Fruit fly (Drosophila melanogaster) whole organism, embryonic: Measurements from ENCODE around the gene Cyp4d21.

ENCODE experiments used
- B-H1 ChIP-seq: fragments of 200-800 bp; sonication (Bioruptor generic); IDR thresholded peaks from 3 replicates; pipeline ENCODE4 v1.3.6; 2022; ENCODE audit warnings: missing biosample characterization, missing genetic modification characterization
- Blimp-1 ChIP-seq: fragments of 200-800 bp; sonication (Bioruptor generic); optimal IDR thresholded peaks from 3 replicates; lab custom pipeline; 2018; ENCODE audit warnings: missing biosample characterization, missing genetic modification characterization, mild to moderate bottlenecking, moderate library complexity, missing genetic modification reagents
- BtbVII ChIP-seq: fragments of 200-800 bp; sonication (Bioruptor generic); optimal IDR thresholded peaks from 3 replicates; lab custom pipeline; 2017; ENCODE audit warnings: missing biosample characterization, mild to moderate bottlenecking, missing genetic modification characterization
- CG10321 ChIP-seq: fragments of 200-800 bp; sonication (Bioruptor generic); IDR thresholded peaks from 2 replicates; pipeline ENCODE4 v1.3.6; 2022; ENCODE audit warnings: missing biosample characterization, missing genetic modification characterization
- CG10543 ChIP-seq: fragments of 200-800 bp; sonication (Bioruptor generic); optimal IDR thresholded peaks from 3 replicates; lab custom pipeline; 2017; ENCODE audit warnings: missing biosample characterization, mild to moderate bottlenecking, missing genetic modification characterization, moderate library complexity
- CG17328 ChIP-seq: fragments of 200-800 bp; sonication (Bioruptor generic); IDR thresholded peaks from 2 replicates; pipeline ENCODE4 v1.3.6; 2022; ENCODE audit warnings: missing biosample characterization, missing genetic modification characterization
- CG17612 ChIP-seq: fragments of 200-800 bp; sonication (Bioruptor generic); IDR thresholded peaks from 2 replicates; pipeline ENCODE4 v1.3.6; 2022; ENCODE audit warnings: missing biosample characterization, missing genetic modification characterization
- CG17912 ChIP-seq: fragments of 200-800 bp; sonication (Bioruptor generic); optimal IDR thresholded peaks from 2 replicates; lab custom pipeline; 2018; ENCODE audit warnings: missing biosample characterization, mild to moderate bottlenecking, missing genetic modification characterization
- CG18262 ChIP-seq: fragments of 200-800 bp; optimal IDR thresholded peaks from 3 replicates; lab custom pipeline; 2019; ENCODE audit warnings: missing biosample characterization, mild to moderate bottlenecking, missing genetic modification characterization, moderate library complexity
- CG2116 ChIP-seq: fragments of 200-800 bp; sonication (Bioruptor generic); optimal IDR thresholded peaks from 3 replicates; lab custom pipeline; 2018; ENCODE audit warnings: missing biosample characterization, mild to moderate bottlenecking, missing genetic modification characterization
- CG2120 ChIP-seq: fragments of 200-800 bp; sonication (Bioruptor generic); optimal IDR thresholded peaks from 3 replicates; lab custom pipeline; 2016; ENCODE audit warnings: missing biosample characterization, missing genetic modification characterization
- CG3281 ChIP-seq: fragments of 200-800 bp; sonication (Bioruptor generic); optimal IDR thresholded peaks from 3 replicates; lab custom pipeline; 2017; ENCODE audit warnings: missing biosample characterization, mild to moderate bottlenecking, missing genetic modification characterization
- CG3847 ChIP-seq: fragments of 200-800 bp; sonication (Bioruptor generic); IDR thresholded peaks from 2 replicates; pipeline ENCODE4 v1.3.6; 2022; ENCODE audit warnings: missing biosample characterization, missing genetic modification characterization
- CG42726 ChIP-seq: fragments of 200-800 bp; sonication (Bioruptor generic); IDR thresholded peaks from 2 replicates; pipeline ENCODE4 v1.3.6; 2022; ENCODE audit warnings: missing biosample characterization, missing genetic modification characterization; ENCODE audit not compliant: partially characterized antibody
- CG5180 ChIP-seq: fragments of 200-800 bp; sonication (Bioruptor generic); optimal IDR thresholded peaks from 3 replicates; lab custom pipeline; 2017; ENCODE audit warnings: missing biosample characterization, missing genetic modification characterization, mild to moderate bottlenecking, moderate library complexity, missing genetic modification reagents
- CG6175 ChIP-seq: fragments of 200-800 bp; sonication (Bioruptor generic); IDR thresholded peaks from 3 replicates; pipeline ENCODE4 v1.3.6; 2022; ENCODE audit warnings: missing biosample characterization, missing genetic modification characterization
- CG7357 ChIP-seq: fragments of 200-800 bp; sonication (Bioruptor generic); IDR thresholded peaks from 3 replicates; pipeline ENCODE4 v1.3.6; 2022; ENCODE audit warnings: missing biosample characterization, missing genetic modification characterization
- CG8359 ChIP-seq: fragments of 200-800 bp; sonication (Bioruptor generic); optimal IDR thresholded peaks from 2 replicates; lab custom pipeline; 2017; ENCODE audit warnings: missing biosample characterization, mild to moderate bottlenecking, missing genetic modification characterization, borderline replicate concordance
- CG9609 ChIP-seq: fragments of 200-800 bp; sonication (Bioruptor generic); optimal IDR thresholded peaks from 3 replicates; lab custom pipeline; 2016; ENCODE audit warnings: missing biosample characterization, missing genetic modification characterization
- D19A ChIP-seq: fragments of 200-800 bp; optimal IDR thresholded peaks from 3 replicates; lab custom pipeline; 2019; ENCODE audit warnings: missing biosample characterization, mild to moderate bottlenecking, missing genetic modification characterization, moderate library complexity
- Dek ChIP-seq: fragments of 200-800 bp; sonication (Bioruptor generic); optimal IDR thresholded peaks from 3 replicates; lab custom pipeline; 2019; ENCODE audit warnings: missing biosample characterization, mild to moderate bottlenecking, missing genetic modification characterization, moderate library complexity
- Doc2 ChIP-seq: fragments of 200-800 bp; sonication (Bioruptor generic); IDR thresholded peaks from 2 replicates; pipeline ENCODE4 v1.3.6; 2022; ENCODE audit warnings: missing biosample characterization, missing genetic modification characterization
- Dref ChIP-seq: fragments of 200-800 bp; sonication (Bioruptor generic); IDR thresholded peaks from 2 replicates; pipeline ENCODE4 v1.3.6; 2022; ENCODE audit warnings: missing biosample characterization, missing genetic modification characterization
- HLHmδ ChIP-seq: fragments of 200-800 bp; sonication (Bioruptor generic); optimal IDR thresholded peaks from 2 replicates; lab custom pipeline; 2018; ENCODE audit warnings: missing biosample characterization, mild to moderate bottlenecking, missing genetic modification characterization, moderate library complexity
- Kr ChIP-seq: fragments of 200-800 bp; sonication (Bioruptor generic); optimal IDR thresholded peaks from 2 replicates; lab custom pipeline; 2017; ENCODE audit warnings: missing biosample characterization, mild to moderate bottlenecking, missing genetic modification characterization
- Lhr ChIP-seq: fragments of 200-800 bp; sonication (Bioruptor generic); optimal IDR thresholded peaks from 3 replicates; lab custom pipeline; 2017; ENCODE audit warnings: mild to moderate bottlenecking, missing biosample characterization, missing genetic modification reagents, missing genetic modification characterization
- MBD-R2 ChIP-seq: fragments of 200-800 bp; sonication (Bioruptor generic); IDR thresholded peaks from 2 replicates; pipeline ENCODE4 v1.3.6; 2022; ENCODE audit warnings: missing biosample characterization, missing genetic modification characterization
- NK7.1 ChIP-seq: fragments of 200-800 bp; sonication (Bioruptor generic); optimal IDR thresholded peaks from 3 replicates; lab custom pipeline; 2016; ENCODE audit warnings: missing biosample characterization, missing genetic modification characterization
- Opbp ChIP-seq: fragments of 200-800 bp; sonication (Bioruptor generic); IDR thresholded peaks from 3 replicates; pipeline ENCODE4 v1.3.6; 2022; ENCODE audit warnings: missing biosample characterization, missing genetic modification characterization; ENCODE audit not compliant: partially characterized antibody
- PHDP ChIP-seq: fragments of 200-800 bp; sonication (Bioruptor generic); optimal IDR thresholded peaks from 3 replicates; lab custom pipeline; 2018; ENCODE audit warnings: missing biosample characterization, mild to moderate bottlenecking, missing genetic modification characterization, moderate library complexity
- Sox102F ChIP-seq: fragments of 200-800 bp; sonication (Bioruptor generic); optimal IDR thresholded peaks from 2 replicates; lab custom pipeline; 2018; ENCODE audit warnings: missing biosample characterization, mild to moderate bottlenecking, missing genetic modification characterization, moderate library complexity
- TFAM ChIP-seq: fragments of 200-800 bp; sonication (Bioruptor generic); optimal IDR thresholded peaks from 2 replicates; lab custom pipeline; 2017; ENCODE audit warnings: missing biosample characterization, missing genetic modification characterization, inconsistent platforms
- Trl ChIP-seq, 3 experiments: fragments of >200 bp in 2 of 3; fragments of 200-800 bp in 1 of 3; sonication (Bioruptor generic) in 1 of 3; optimal IDR thresholded peaks; 2 replicates in 1 of 3; 3 replicates in 2 of 3; lab custom pipeline; 2016 to 2017; ENCODE audit warnings: missing biosample characterization in 1 of 3, missing genetic modification characterization in 1 of 3
- cato ChIP-seq: fragments of 200-800 bp; sonication (Bioruptor generic); optimal IDR thresholded peaks from 2 replicates; lab custom pipeline; 2016; ENCODE audit warnings: missing biosample characterization, missing genetic modification characterization, borderline replicate concordance
- dpn ChIP-seq, 2 experiments: fragments of 200-800 bp; sonication (Bioruptor generic); optimal IDR thresholded peaks; 3 replicates each; lab custom pipeline; 2016; ENCODE audit warnings: missing biosample characterization in 2 of 2, missing genetic modification characterization in 2 of 2
- ems ChIP-seq: fragments of 200-800 bp; sonication (Bioruptor generic); optimal IDR thresholded peaks from 3 replicates; lab custom pipeline; 2016; ENCODE audit warnings: missing biosample characterization, missing genetic modification characterization
- en ChIP-seq: fragments of 200-800 bp; sonication (Bioruptor generic); optimal IDR thresholded peaks from 2 replicates; lab custom pipeline; 2016; ENCODE audit warnings: missing biosample characterization, missing genetic modification characterization
- fru ChIP-seq: fragments of >200 bp; optimal IDR thresholded peaks from 2 replicates; lab custom pipeline; 2017
- nerfin-2 ChIP-seq: fragments of 200-800 bp; sonication (Bioruptor generic); IDR thresholded peaks from 2 replicates; pipeline ENCODE4 v1.3.6; 2022; ENCODE audit warnings: missing biosample characterization, missing genetic modification characterization; ENCODE audit not compliant: partially characterized antibody
- pan ChIP-seq, 4 experiments: fragments of >200 bp in 3 of 4; fragments of 200-800 bp in 1 of 4; sonication (Bioruptor generic) in 1 of 4; optimal IDR thresholded peaks in 3 of 4; IDR thresholded peaks in 1 of 4; 2 replicates each; pipeline versions ENCODE4 v1.3.6 to Lab custom; 2017 to 2022; ENCODE audit warnings: missing biosample characterization in 2 of 4, missing genetic modification characterization in 2 of 4, mixed read lengths in 1 of 4
- ranshi ChIP-seq: fragments of 200-800 bp; sonication (Bioruptor generic); IDR thresholded peaks from 2 replicates; pipeline ENCODE4 v1.3.6; 2022; ENCODE audit warnings: missing biosample characterization, missing genetic modification characterization
- ro ChIP-seq: fragments of 200-800 bp; sonication (Bioruptor generic); IDR thresholded peaks from 2 replicates; pipeline ENCODE4 v1.3.6; 2022; ENCODE audit warnings: missing biosample characterization, missing genetic modification characterization
- scrt ChIP-seq: fragments of 200-800 bp; sonication (Bioruptor generic); optimal IDR thresholded peaks from 2 replicates; lab custom pipeline; 2018; ENCODE audit warnings: missing biosample characterization, mild to moderate bottlenecking, missing genetic modification characterization, moderate library complexity
- sens ChIP-seq: fragments of 200-800 bp; sonication (Bioruptor generic); peaks from one replicate; lab custom pipeline; 2016; ENCODE audit warnings: missing biosample characterization, missing genetic modification characterization
- ssp ChIP-seq: fragments of 200-800 bp; sonication (Bioruptor generic); IDR thresholded peaks from 2 replicates; pipeline ENCODE4 v1.3.6; 2022; ENCODE audit warnings: missing biosample characterization, missing genetic modification characterization
- trem ChIP-seq: fragments of 200-800 bp; optimal IDR thresholded peaks from 3 replicates; lab custom pipeline; 2019; ENCODE audit warnings: missing biosample characterization, mild to moderate bottlenecking, missing genetic modification characterization, moderate library complexity
- twi ChIP-seq: fragments of 200-800 bp; optimal IDR thresholded peaks from 2 replicates; lab custom pipeline; 2019; ENCODE audit warnings: missing biosample characterization, mild to moderate bottlenecking, missing genetic modification characterization, moderate library complexity
- wor ChIP-seq: fragments of 200-800 bp; sonication (Bioruptor generic); IDR thresholded peaks from 2 replicates; pipeline ENCODE4 v1.3.6; 2022; ENCODE audit warnings: missing biosample characterization, missing genetic modification characterization
- zf30C ChIP-seq: fragments of 200-800 bp; sonication (Bioruptor generic); optimal IDR thresholded peaks from 3 replicates; lab custom pipeline; 2018; ENCODE audit warnings: missing biosample characterization, mild to moderate bottlenecking, missing genetic modification characterization

The Cyp4d21 gene

DNA sequence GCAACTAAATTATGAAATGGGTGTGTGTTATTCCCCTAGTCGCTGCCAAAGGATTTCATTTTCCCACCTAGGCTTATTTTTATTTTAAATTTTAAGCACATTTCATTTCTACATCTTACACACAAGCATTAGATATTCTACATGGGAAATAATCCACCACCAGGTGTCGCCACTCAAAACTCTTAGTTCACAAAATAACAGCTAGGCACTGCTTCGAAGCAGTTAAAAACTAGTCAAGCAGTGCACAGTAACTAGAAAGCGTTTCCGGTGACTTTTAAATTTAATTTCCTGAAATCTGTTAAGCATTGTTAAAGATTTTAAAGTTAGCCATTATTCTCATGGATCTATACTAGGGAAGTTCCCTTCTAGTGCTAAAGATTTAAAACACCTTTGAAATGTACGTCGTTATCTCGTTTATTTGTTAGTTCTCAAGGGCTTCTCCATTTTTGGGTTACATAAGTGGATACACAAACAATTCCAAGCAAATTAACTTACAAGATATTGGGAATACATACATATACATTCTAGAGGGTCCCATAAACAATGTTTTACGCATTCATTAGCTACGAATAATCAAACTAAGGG is 36.3 kb downstream of the Cyp4d21 start (continued):
- TF ChIP-seq Lhr (GFP tag; lab: Kevin White, UChicago), result peak; percentile 66
- TF ChIP-seq D19A (tag; lab: Kevin White, UChicago), result peak; percentile 29
- peak; percentile 41 for TF ChIP-seq Dref
- TF ChIP-seq ems (GFP tag; lab: Kevin White, UChicago), result no peak
- no peak for TF ChIP-seq NK7.1 (GFP tag; lab: Kevin White, UChicago)
- peak; percentile 78 for TF ChIP-seq PHDP (tag; lab: Kevin White, UChicago)
- TF ChIP-seq CG17612 (GFP tag; lab: Robert Waterston, UW), result no peak
- TF ChIP-seq fru, result no peak
- TF ChIP-seq CG3847 (GFP tag; lab: Robert Waterston, UW), result peak; percentile 87
- peak; percentile 63 for TF ChIP-seq CG10543 (GFP tag; lab: Kevin White, UChicago)
- peak; percentile 38 for TF ChIP-seq CG2116 (GFP tag; lab: Kevin White, UChicago)
- peak; percentile 18 to 42 for TF ChIP-seq dpn (GFP tag; optimal IDR thresholded peaks at IDR 0.05; lab: Kevin White, UChicago)
- peak; percentile 51 for TF ChIP-seq MBD-R2
- peak; percentile 59; the same call in 2 of the 3 replicates for TF ChIP-seq B-H1 (GFP tag; lab: Robert Waterston, UW)
- TF ChIP-seq trem, result no peak
- TF ChIP-seq Trl (optimal IDR thresholded peaks at IDR 0.05; lab: Kevin White, UChicago), result no peak
- peak; percentile 97 for TF ChIP-seq Trl (GFP tag; optimal IDR thresholded peaks at IDR 0.05; lab: Kevin White, UChicago)
- TF ChIP-seq scrt (GFP tag; lab: Kevin White, UChicago), result no peak
- peak; percentile 75 for TF ChIP-seq Dek (tag; lab: Kevin White, UChicago)
- TF ChIP-seq ssp (GFP tag; lab: Robert Waterston, UW), result peak; percentile 67
- peak; percentile 87 for TF ChIP-seq cato
- TF ChIP-seq Opbp, result peak; percentile 42; the same call in 1 of the 3 replicates
- TF ChIP-seq zf30C, result no peak
- no peak for TF ChIP-seq TFAM (GFP tag; lab: Kevin White, UChicago)
- peak; percentile 98 for TF ChIP-seq sens (GFP tag; lab: Kevin White, UChicago)
- TF ChIP-seq Blimp-1 (GFP tag; lab: Kevin White, UChicago), result no peak
- no peak for TF ChIP-seq Kr (GFP tag; lab: Kevin White, UChicago)
- peak; percentile 92 for TF ChIP-seq CG17328 (GFP tag; lab: Robert Waterston, UW)
- TF ChIP-seq CG7357, result no peak
- TF ChIP-seq twi (tag; lab: Kevin White, UChicago), result no peak
- no peak for TF ChIP-seq pan (optimal IDR thresholded peaks at IDR 0.05; lab: Kevin White, UChicago)
- peak in 1 of 2 experiments; percentile 80 for TF ChIP-seq pan (GFP tag; optimal IDR thresholded peaks at IDR 0.05 in 1 of 2, IDR thresholded peaks at IDR 0.05 in 1 of 2)
- no peak for TF ChIP-seq HLHmδ (GFP tag; lab: Kevin White, UChicago)
- TF ChIP-seq CG17912, result peak; percentile 45
- no peak for TF ChIP-seq CG3281 (GFP tag; lab: Kevin White, UChicago)
- TF ChIP-seq CG10321, result 0 out of 2 replicates have a peak, but pooled peaks have one; percentile 47
- peak; percentile 77 for TF ChIP-seq CG2120 (GFP tag; lab: Kevin White, UChicago)
- peak; percentile 82 for TF ChIP-seq en (GFP tag; lab: Kevin White, UChicago)
- no peak for TF ChIP-seq Sox102F (GFP tag; lab: Kevin White, UChicago)
- peak; percentile 58; the same call in 1 of the 2 replicates for TF ChIP-seq Doc2
- TF ChIP-seq CG6175 (GFP tag; lab: Robert Waterston, UW), result peak; percentile 73; the same call in 2 of the 3 replicates
- TF ChIP-seq ranshi (GFP tag; lab: Robert Waterston, UW), result peak; percentile 86
- no peak for TF ChIP-seq nerfin-2 (GFP tag; lab: Robert Waterston, UW)
- TF ChIP-seq CG9609 (GFP tag; lab: Kevin White, UChicago), result peak; percentile 96
- no peak for TF ChIP-seq CG5180 (GFP tag; lab: Kevin White, UChicago)
- TF ChIP-seq CG8359, result no peak
- TF ChIP-seq CG42726 (GFP tag; lab: Robert Waterston, UW), result peak; percentile 62; the same call in 1 of the 2 replicates
- TF ChIP-seq ro (GFP tag; lab: Robert Waterston, UW), result peak; percentile 54; the same call in 1 of the 2 replicates
- 0 out of 2 replicates have a peak, but pooled peaks have one; percentile 16 for TF ChIP-seq wor (GFP tag; lab: Robert Waterston, UW)
- TF ChIP-seq CG18262 (tag; lab: Kevin White, UChicago), result no peak
- TF ChIP-seq BtbVII (GFP tag; lab: Kevin White, UChicago), result no peak
